Fruit fly (Drosophila melanogaster) whole organism, embryonic: Measurements from ENCODE around the gene Polr2I.

Experiments used
- CG11093 ChIP-seq: fragments of 200-800 bp; sonication (Bioruptor generic); IDR thresholded peaks from 3 replicates; pipeline ENCODE4 v1.3.6; 2022; ENCODE audit warnings: missing biosample characterization, missing genetic modification characterization
- CG11398 ChIP-seq: fragments of 200-800 bp; sonication (Bioruptor generic); optimal IDR thresholded peaks from 2 replicates; lab custom pipeline; 2016; ENCODE audit warnings: missing biosample characterization, missing genetic modification characterization
- CG11695 ChIP-seq: fragments of 200-800 bp; sonication (Bioruptor generic); IDR thresholded peaks from 3 replicates; pipeline ENCODE4 v1.3.6; 2022; ENCODE audit warnings: missing biosample characterization, missing genetic modification characterization
- CG13894 ChIP-seq: fragments of 200-800 bp; sonication (Bioruptor generic); optimal IDR thresholded peaks from 3 replicates; lab custom pipeline; 2018; ENCODE audit warnings: missing biosample characterization, mild to moderate bottlenecking, missing genetic modification characterization, moderate library complexity
- CG14710 ChIP-seq: fragments of 200-800 bp; sonication (Bioruptor generic); optimal IDR thresholded peaks from 3 replicates; lab custom pipeline; 2019; ENCODE audit warnings: missing biosample characterization, mild to moderate bottlenecking, missing genetic modification characterization, moderate library complexity
- CG15269 ChIP-seq: fragments of 200-800 bp; sonication (Bioruptor generic); optimal IDR thresholded peaks from 2 replicates; lab custom pipeline; 2018; ENCODE audit warnings: missing biosample characterization, mild to moderate bottlenecking, missing genetic modification characterization, moderate library complexity
- CG15514 ChIP-seq: fragments of 200-800 bp; sonication (Bioruptor generic); optimal IDR thresholded peaks from 3 replicates; lab custom pipeline; 2017; ENCODE audit warnings: missing biosample characterization, missing genetic modification characterization, mild to moderate bottlenecking, moderate library complexity, missing genetic modification reagents
- CG1603 ChIP-seq: fragments of 200-800 bp; sonication (Bioruptor generic); optimal IDR thresholded peaks from 2 replicates; lab custom pipeline; 2019; ENCODE audit warnings: missing biosample characterization, mild to moderate bottlenecking, missing genetic modification characterization, moderate library complexity
- CG16863 ChIP-seq: fragments of 200-800 bp; sonication (Bioruptor generic); optimal IDR thresholded peaks from 3 replicates; lab custom pipeline; 2016; ENCODE audit warnings: missing biosample characterization, missing genetic modification characterization
- CG17802 ChIP-seq: fragments of 200-800 bp; sonication (Bioruptor generic); optimal IDR thresholded peaks from 2 replicates; lab custom pipeline; 2018; ENCODE audit warnings: missing biosample characterization, mild to moderate bottlenecking, missing genetic modification characterization, moderate library complexity
- CG1792 ChIP-seq: fragments of 200-800 bp; sonication (Bioruptor generic); optimal IDR thresholded peaks from 2 replicates; lab custom pipeline; 2016; ENCODE audit warnings: missing biosample characterization, missing genetic modification characterization
- CG18599 ChIP-seq: fragments of 200-800 bp; sonication (Bioruptor generic); optimal IDR thresholded peaks from 3 replicates; lab custom pipeline; 2017; ENCODE audit warnings: missing biosample characterization, missing genetic modification characterization, mild to moderate bottlenecking, moderate library complexity, missing genetic modification reagents
- CG2678 ChIP-seq: fragments of 200-800 bp; sonication (Bioruptor generic); optimal IDR thresholded peaks from 3 replicates; lab custom pipeline; 2019; ENCODE audit warnings: missing biosample characterization, mild to moderate bottlenecking, missing genetic modification characterization, moderate library complexity
- CG30431 ChIP-seq: fragments of 200-800 bp; sonication (Bioruptor generic); optimal IDR thresholded peaks from 2 replicates; lab custom pipeline; 2017; ENCODE audit warnings: missing biosample characterization, missing genetic modification characterization
- CG32767 ChIP-seq: fragments of 200-800 bp; sonication (Bioruptor generic); IDR thresholded peaks from 2 replicates; pipeline ENCODE4 v1.3.6; 2022; ENCODE audit warnings: missing biosample characterization, missing genetic modification characterization
- CG5245 ChIP-seq: fragments of 200-800 bp; sonication (Bioruptor generic); optimal IDR thresholded peaks from 3 replicates; lab custom pipeline; 2016; ENCODE audit warnings: missing biosample characterization, missing genetic modification characterization
- CG5953 ChIP-seq: fragments of 200-800 bp; sonication (Bioruptor generic); IDR thresholded peaks from 2 replicates; pipeline ENCODE4 v1.3.6; 2022; ENCODE audit warnings: missing biosample characterization, missing genetic modification characterization
- CG6765 ChIP-seq: fragments of 200-800 bp; sonication (Bioruptor generic); optimal IDR thresholded peaks from 3 replicates; lab custom pipeline; 2017; ENCODE audit warnings: missing biosample characterization, mild to moderate bottlenecking, missing genetic modification characterization
- CG7556 ChIP-seq: fragments of 200-800 bp; sonication (Bioruptor generic); optimal IDR thresholded peaks from 2 replicates; lab custom pipeline; 2017; ENCODE audit warnings: missing biosample characterization, mild to moderate bottlenecking, missing genetic modification characterization
- CG9437 ChIP-seq: fragments of 200-800 bp; sonication (Bioruptor generic); optimal IDR thresholded peaks from 2 replicates; lab custom pipeline; 2018; ENCODE audit warnings: missing biosample characterization, mild to moderate bottlenecking, missing genetic modification characterization
- CG9817 ChIP-seq: fragments of 200-800 bp; sonication (Bioruptor generic); optimal IDR thresholded peaks from 2 replicates; lab custom pipeline; 2018; ENCODE audit warnings: missing biosample characterization, mild to moderate bottlenecking, missing genetic modification characterization, moderate library complexity
- Chrac-16 ChIP-seq: fragments of 200-800 bp; sonication (Bioruptor generic); optimal IDR thresholded peaks from 3 replicates; lab custom pipeline; 2016; ENCODE audit warnings: missing biosample characterization, missing genetic modification characterization
- CoRest ChIP-seq: fragments of 200-800 bp; sonication (Bioruptor generic); optimal IDR thresholded peaks from 3 replicates; lab custom pipeline; 2018; ENCODE audit warnings: missing biosample characterization, mild to moderate bottlenecking, missing genetic modification characterization, moderate library complexity
- Ets65A ChIP-seq: fragments of 200-800 bp; sonication (Bioruptor generic); peaks from one replicate; lab custom pipeline; 2016; ENCODE audit warnings: missing biosample characterization, missing genetic modification characterization
- Gug ChIP-seq: fragments of 200-800 bp; sonication (Bioruptor generic); IDR thresholded peaks from 4 replicates; pipeline ENCODE4 v1.3.6; 2022; ENCODE audit warnings: missing biosample characterization, missing genetic modification characterization
- Mad ChIP-seq: fragments of 200-800 bp; sonication (Bioruptor generic); optimal IDR thresholded peaks from 2 replicates; lab custom pipeline; 2016; ENCODE audit warnings: missing biosample characterization, missing genetic modification characterization
- Meics ChIP-seq: fragments of 200-800 bp; sonication (Bioruptor generic); optimal IDR thresholded peaks from 2 replicates; lab custom pipeline; 2017; ENCODE audit warnings: missing biosample characterization, mild to moderate bottlenecking, missing genetic modification characterization
- NC2α ChIP-seq: fragments of 200-800 bp; sonication (Bioruptor generic); optimal IDR thresholded peaks from 2 replicates; lab custom pipeline; 2016; ENCODE audit warnings: missing biosample characterization, missing genetic modification characterization
- Six4 ChIP-seq: fragments of 200-800 bp; sonication (Bioruptor generic); optimal IDR thresholded peaks from 2 replicates; lab custom pipeline; 2016; ENCODE audit warnings: missing biosample characterization, missing genetic modification characterization
- emc ChIP-seq: fragments of 200-800 bp; sonication (Bioruptor generic); optimal IDR thresholded peaks from 2 replicates; lab custom pipeline; 2016; ENCODE audit warnings: missing biosample characterization, missing genetic modification characterization
- eve ChIP-seq, 2 experiments: fragments of >200 bp; optimal IDR thresholded peaks; 2 replicates each; lab custom pipeline; 2017; ENCODE audit warnings: missing biosample characterization in 2 of 2, missing genetic modification characterization in 2 of 2
- eyg ChIP-seq: fragments of 200-800 bp; sonication (Bioruptor generic); optimal IDR thresholded peaks from 3 replicates; lab custom pipeline; 2016; ENCODE audit warnings: missing biosample characterization, missing genetic modification characterization
- ham ChIP-seq: fragments of 200-800 bp; sonication (Bioruptor generic); IDR thresholded peaks from 2 replicates; pipeline ENCODE4 v1.3.6; 2022; ENCODE audit warnings: missing biosample characterization, missing genetic modification characterization
- jing ChIP-seq: fragments of 200-800 bp; sonication (Bioruptor generic); optimal IDR thresholded peaks from 2 replicates; lab custom pipeline; 2018; ENCODE audit warnings: missing biosample characterization, mild to moderate bottlenecking, missing genetic modification characterization
- jumu ChIP-seq: fragments of 200-800 bp; sonication (Bioruptor generic); optimal IDR thresholded peaks from 3 replicates; lab custom pipeline; 2016; ENCODE audit warnings: missing biosample characterization, missing genetic modification characterization
- ken ChIP-seq: fragments of 200-800 bp; sonication (Bioruptor generic); IDR thresholded peaks from 3 replicates; pipeline ENCODE4 v1.3.6; 2022; ENCODE audit warnings: missing biosample characterization, missing genetic modification characterization
- lab ChIP-seq: fragments of 200-800 bp; sonication (Bioruptor generic); optimal IDR thresholded peaks from 3 replicates; lab custom pipeline; 2017; ENCODE audit warnings: missing biosample characterization, missing genetic modification characterization, mild to moderate bottlenecking, moderate library complexity, missing genetic modification reagents
- mld ChIP-seq: fragments of 200-800 bp; sonication (Bioruptor generic); IDR thresholded peaks from 3 replicates; pipeline ENCODE4 v1.3.6; 2022; ENCODE audit warnings: missing biosample characterization, missing genetic modification characterization; ENCODE audit not compliant: partially characterized antibody
- nmo ChIP-seq: fragments of 200-800 bp; sonication (Bioruptor generic); optimal IDR thresholded peaks from 2 replicates; lab custom pipeline; 2018; ENCODE audit warnings: missing biosample characterization, mild to moderate bottlenecking, missing genetic modification characterization, moderate library complexity
- nom ChIP-seq: fragments of 200-800 bp; sonication (Bioruptor generic); optimal IDR thresholded peaks from 2 replicates; lab custom pipeline; 2017; ENCODE audit warnings: missing biosample characterization, missing genetic modification characterization, mild to moderate bottlenecking, moderate library complexity, missing genetic modification reagents
- pb ChIP-seq: fragments of 200-800 bp; sonication (Bioruptor generic); optimal IDR thresholded peaks from 3 replicates; lab custom pipeline; 2016; ENCODE audit warnings: missing biosample characterization, missing genetic modification characterization
- sc ChIP-seq, 3 experiments: fragments of >200 bp in 2 of 3; fragments of 200-800 bp in 1 of 3; sonication (Bioruptor generic) in 1 of 3; optimal IDR thresholded peaks; 2 replicates in 2 of 3; 3 replicates in 1 of 3; lab custom pipeline; 2017; ENCODE audit warnings: mild to moderate bottlenecking in 1 of 3, missing biosample characterization in 1 of 3, missing genetic modification characterization in 1 of 3, missing genetic modification reagents in 1 of 3
- sisA ChIP-seq: fragments of 200-800 bp; sonication (Bioruptor generic); IDR thresholded peaks from 2 replicates; pipeline ENCODE4 v1.3.6; 2022; ENCODE audit warnings: missing biosample characterization, missing genetic modification characterization
- sna ChIP-seq: fragments of 200-800 bp; sonication (Bioruptor generic); IDR thresholded peaks from 2 replicates; pipeline ENCODE4 v1.3.6; 2022; ENCODE audit warnings: missing biosample characterization, missing genetic modification characterization; ENCODE audit not compliant: partially characterized antibody
- so ChIP-seq: fragments of 200-800 bp; sonication (Bioruptor generic); IDR thresholded peaks from 3 replicates; pipeline ENCODE4 v1.3.6; 2022; ENCODE audit warnings: missing biosample characterization, missing genetic modification characterization
- sqz ChIP-seq: fragments of 200-800 bp; sonication (Bioruptor generic); optimal IDR thresholded peaks from 3 replicates; lab custom pipeline; 2018; ENCODE audit warnings: missing biosample characterization, mild to moderate bottlenecking, missing genetic modification characterization
- toy ChIP-seq: fragments of 200-800 bp; sonication (Bioruptor generic); IDR thresholded peaks from 2 replicates; pipeline ENCODE4 v1.3.6; 2022; ENCODE audit warnings: missing biosample characterization, missing genetic modification characterization
- zf30C ChIP-seq: fragments of 200-800 bp; sonication (Bioruptor generic); optimal IDR thresholded peaks from 3 replicates; lab custom pipeline; 2018; ENCODE audit warnings: missing biosample characterization, mild to moderate bottlenecking, missing genetic modification characterization

Polr2I gene

dm6 chr3R:14288669-14289383 lies 20.1 kb upstream of the Polr2I start, which contains the start of gene red (continued):
- TF ChIP-seq Gug (GFP tag; lab: Robert Waterston, UW) (peak; percentile 67; the same call in 3 of the 4 replicates), Chrac-16 (peak; percentile 70), emc (GFP tag; lab: Kevin White, UChicago) (peak; percentile 30), CG14710 (tag; lab: Kevin White, UChicago) (peak; percentile 31), eve (GFP tag; optimal IDR thresholded peaks at IDR 0.05; lab: Kevin White, UChicago) (peak in 1 of 2 experiments; percentile 89), CG11398 (no peak), CG1603 (tag; lab: Kevin White, UChicago) (peak; percentile 47), lab (GFP tag; lab: Kevin White, UChicago) (peak; percentile 91), CG5245 (GFP tag; lab: Kevin White, UChicago) (peak; percentile 53), Mad (GFP tag; lab: Kevin White, UChicago) (peak; percentile 30), CoRest (tag; lab: Kevin White, UChicago) (peak; percentile 81), Ets65A (peak; percentile 92), CG11695 (peak; percentile 83), ham (GFP tag; lab: Robert Waterston, UW) (peak; percentile 51; the same call in 1 of the 2 replicates), CG11093 (GFP tag; lab: Robert Waterston, UW) (peak; percentile 45; the same call in 1 of the 3 replicates), toy (GFP tag; lab: Robert Waterston, UW) (peak; percentile 63; the same call in 1 of the 2 replicates), CG16863 (GFP tag; lab: Kevin White, UChicago) (peak; percentile 12), ken (peak; percentile 65; the same call in 2 of the 3 replicates), CG32767 (GFP tag; lab: Robert Waterston, UW) (0 out of 2 replicates have a peak, but pooled peaks have one; percentile 24), CG18599 (GFP tag; lab: Kevin White, UChicago) (peak; percentile 90), CG2678 (peak; percentile 90), CG9437 (GFP tag; lab: Kevin White, UChicago) (peak; percentile 66), CG6765 (GFP tag; lab: Kevin White, UChicago) (peak; percentile 51), jing (GFP tag; lab: Kevin White, UChicago) (peak; percentile 23), nmo (GFP tag; lab: Kevin White, UChicago) (peak; percentile 70), sna (no peak), CG15269 (peak; percentile 83), zf30C (no peak), nom (peak; percentile 69), sqz (GFP tag; lab: Kevin White, UChicago) (peak; percentile 47), CG5953 (GFP tag; lab: Robert Waterston, UW) (peak; percentile 42; the same call in 1 of the 2 replicates), sc (optimal IDR thresholded peaks at IDR 0.05; lab: Kevin White, UChicago) (no peak), sc (GFP tag; optimal IDR thresholded peaks at IDR 0.05; lab: Kevin White, UChicago) (no peak), CG13894 (tag; lab: Kevin White, UChicago) (peak; percentile 57), CG7556 (peak; percentile 79), eyg (GFP tag; lab: Kevin White, UChicago) (no peak), so (GFP tag; lab: Robert Waterston, UW) (no peak), NC2α (no peak), pb (GFP tag; lab: Kevin White, UChicago) (no peak), CG30431 (GFP tag; lab: Kevin White, UChicago) (peak; percentile 39), CG1792 (GFP tag; lab: Kevin White, UChicago) (peak; percentile 21), Six4 (GFP tag; lab: Kevin White, UChicago) (peak; percentile 65), Meics (GFP tag; lab: Kevin White, UChicago) (peak; percentile 83), jumu (peak; percentile 47), CG15514 (GFP tag; lab: Kevin White, UChicago) (peak; percentile 76), CG17802 (no peak), CG9817 (tag; lab: Kevin White, UChicago) (peak; percentile 67), mld (no peak), sisA (GFP tag; lab: Robert Waterston, UW) (peak; percentile 70)
